Worm (Caenorhabditis elegans): ENCODE results near the gene clec-117.

ce11 chrII:273872-274271, 22.9 kb downstream of the clec-117 start, which contains the start of gene B0432.7:
- TF ChIP-seq F23B12.7 (tag; optimal IDR thresholded peaks at IDR 0.05; ENCODE audit: insufficient read depth) = no peak
- TF ChIP-seq bed-1 (GFP tag; IDR thresholded peaks at IDR 0.05) = no peak
- no peak for TF ChIP-seq ceh-79 (tag; optimal IDR thresholded peaks at IDR 0.05)
- no peak for TF ChIP-seq D2030.7 (GFP tag; IDR thresholded peaks at IDR 0.05)
- no peak for TF ChIP-seq ztf-18 (tag; optimal IDR thresholded peaks at IDR 0.05)
- no peak for TF ChIP-seq unc-62 (GFP tag; optimal IDR thresholded peaks at IDR 0.05)
- TF ChIP-seq snpc-3.4 (tag; optimal IDR thresholded peaks at IDR 0.05) = no peak
- TF ChIP-seq F57A8.1 (GFP tag; optimal IDR thresholded peaks at IDR 0.05) = no peak
- no peak for TF ChIP-seq him-1 (tag; optimal IDR thresholded peaks at IDR 0.05)
- no peak for TF ChIP-seq unc-130 (GFP tag; optimal IDR thresholded peaks at IDR 0.05)
- no peak for TF ChIP-seq egl-44 (GFP tag; IDR thresholded peaks at IDR 0.05)
- no peak for TF ChIP-seq hmg-20 (GFP tag; IDR thresholded peaks at IDR 0.05)
- no peak for TF ChIP-seq ceh-40 (GFP tag; IDR thresholded peaks at IDR 0.05)
- TF ChIP-seq madf-10 (tag; optimal IDR thresholded peaks at IDR 0.05) = no peak

Measured in whole organism, young adult.